Worm (Caenorhabditis elegans): Measurements from ENCODE around the gene mig-38.
A peak's percentile ranks its signal among the peaks of the same experiment; 100 is the strongest.

DNA sequence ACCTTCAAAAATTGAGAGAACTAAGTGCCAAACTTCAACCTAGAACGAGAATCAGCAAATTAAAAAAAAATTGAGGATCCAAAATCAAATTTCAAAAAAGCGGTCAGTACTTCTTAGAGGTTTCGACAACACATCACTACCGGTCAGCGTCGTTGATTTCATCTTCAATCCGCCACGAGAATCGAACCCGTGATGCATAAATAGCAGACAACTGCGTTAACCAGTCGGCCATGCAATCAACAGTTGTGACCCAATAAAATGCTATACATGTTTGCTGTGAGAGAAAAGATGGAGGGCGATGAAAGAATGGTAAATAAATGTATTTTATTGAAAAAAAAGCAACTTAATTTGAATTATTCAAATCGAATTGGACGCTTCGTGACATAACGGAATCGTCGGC lies 44.4 kb upstream of the mig-38 start:
- TF ChIP-seq tra-4 (tag; optimal IDR thresholded peaks at IDR 0.05) (peak; percentile 63), ceh-36 (tag; optimal IDR thresholded peaks at IDR 0.05) (no peak), aly-1 (tag; optimal IDR thresholded peaks at IDR 0.05) (peak; percentile 91), ama-1 (optimal IDR thresholded peaks at IDR 0.05) (no peak), tbx-11 (GFP tag; IDR thresholded peaks at IDR 0.05) (peak; percentile 87), scrt-1 (GFP tag; IDR thresholded peaks at IDR 0.05) (peak; percentile 94), flt-1 (GFP tag; IDR thresholded peaks at IDR 0.05) (peak; percentile 86)

All from whole organism, early embryonic.